Fruit fly (Drosophila melanogaster) whole organism, embryonic: Measurements from ENCODE around the gene syd.
A peak's percentile ranks its signal among the peaks of the same experiment; 100 is the strongest.

ENCODE experiments used
- Adf1 ChIP-seq: fragments of 200-800 bp; sonication (Bioruptor generic); IDR thresholded peaks from 2 replicates; pipeline ENCODE4 v1.3.6; 2022; ENCODE audit warnings: missing biosample characterization, missing genetic modification characterization
- Antp ChIP-seq: fragments of 200-800 bp; sonication (Bioruptor generic); optimal IDR thresholded peaks from 3 replicates; lab custom pipeline; 2016; ENCODE audit warnings: missing biosample characterization, missing genetic modification characterization
- Atf-2 ChIP-seq: fragments of 200-800 bp; sonication (Bioruptor generic); optimal IDR thresholded peaks from 2 replicates; lab custom pipeline; 2016; ENCODE audit warnings: missing biosample characterization, missing genetic modification characterization
- Bgb ChIP-seq: fragments of 200-800 bp; sonication (Bioruptor generic); IDR thresholded peaks from 2 replicates; pipeline ENCODE4 v1.3.6; 2022; ENCODE audit warnings: missing biosample characterization, missing genetic modification characterization; ENCODE audit not compliant: partially characterized antibody
- Bteb2 ChIP-seq: fragments of 200-800 bp; sonication (Bioruptor generic); optimal IDR thresholded peaks from 2 replicates; lab custom pipeline; 2016; ENCODE audit warnings: missing biosample characterization, missing genetic modification characterization
- CG10959 ChIP-seq: fragments of 200-800 bp; sonication (Bioruptor generic); IDR thresholded peaks from 2 replicates; pipeline ENCODE4 v1.3.6; 2022; ENCODE audit warnings: missing biosample characterization, missing genetic modification characterization
- CG11504 ChIP-seq: fragments of 200-800 bp; sonication (Bioruptor generic); optimal IDR thresholded peaks from 3 replicates; lab custom pipeline; 2019; ENCODE audit warnings: missing biosample characterization, mild to moderate bottlenecking, missing genetic modification characterization, moderate library complexity
- CG11723 ChIP-seq: fragments of 200-800 bp; sonication (Bioruptor generic); optimal IDR thresholded peaks from 2 replicates; lab custom pipeline; 2017; ENCODE audit warnings: missing biosample characterization, mild to moderate bottlenecking, missing genetic modification characterization
- CG13775 ChIP-seq: fragments of 200-800 bp; sonication (Bioruptor generic); optimal IDR thresholded peaks from 3 replicates; lab custom pipeline; 2017; ENCODE audit warnings: missing biosample characterization, mild to moderate bottlenecking, missing genetic modification characterization
- CG14441 ChIP-seq: fragments of 200-800 bp; sonication (Bioruptor generic); IDR thresholded peaks from 2 replicates; pipeline ENCODE4 v1.3.6; 2022; ENCODE audit warnings: missing biosample characterization, missing genetic modification characterization
- CG17802 ChIP-seq: fragments of 200-800 bp; sonication (Bioruptor generic); optimal IDR thresholded peaks from 2 replicates; lab custom pipeline; 2018; ENCODE audit warnings: missing biosample characterization, mild to moderate bottlenecking, missing genetic modification characterization, moderate library complexity
- CG1792 ChIP-seq: fragments of 200-800 bp; sonication (Bioruptor generic); optimal IDR thresholded peaks from 2 replicates; lab custom pipeline; 2016; ENCODE audit warnings: missing biosample characterization, missing genetic modification characterization
- CG18599 ChIP-seq: fragments of 200-800 bp; sonication (Bioruptor generic); optimal IDR thresholded peaks from 3 replicates; lab custom pipeline; 2017; ENCODE audit warnings: missing biosample characterization, missing genetic modification characterization, mild to moderate bottlenecking, moderate library complexity, missing genetic modification reagents
- CG3163 ChIP-seq: fragments of 200-800 bp; sonication (Bioruptor generic); optimal IDR thresholded peaks from 3 replicates; lab custom pipeline; 2016; ENCODE audit warnings: missing biosample characterization, missing genetic modification characterization
- CG42726 ChIP-seq: fragments of 200-800 bp; sonication (Bioruptor generic); IDR thresholded peaks from 2 replicates; pipeline ENCODE4 v1.3.6; 2022; ENCODE audit warnings: missing biosample characterization, missing genetic modification characterization; ENCODE audit not compliant: partially characterized antibody
- CG4707 ChIP-seq: fragments of 200-800 bp; sonication (Bioruptor generic); optimal IDR thresholded peaks from 2 replicates; lab custom pipeline; 2018; ENCODE audit warnings: missing biosample characterization, mild to moderate bottlenecking, missing genetic modification characterization, moderate library complexity
- CG6683 ChIP-seq: fragments of 200-800 bp; sonication (Bioruptor generic); optimal IDR thresholded peaks from 2 replicates; lab custom pipeline; 2017; ENCODE audit warnings: missing biosample characterization, mild to moderate bottlenecking, missing genetic modification characterization, missing genetic modification reagents
- CG7556 ChIP-seq: fragments of 200-800 bp; sonication (Bioruptor generic); optimal IDR thresholded peaks from 2 replicates; lab custom pipeline; 2017; ENCODE audit warnings: missing biosample characterization, mild to moderate bottlenecking, missing genetic modification characterization
- CG8765 ChIP-seq: fragments of 200-800 bp; sonication (Bioruptor generic); IDR thresholded peaks from 2 replicates; pipeline ENCODE4 v1.3.6; 2022; ENCODE audit warnings: missing biosample characterization, missing genetic modification characterization
- Dfd ChIP-seq, 2 experiments: fragments of >200 bp; optimal IDR thresholded peaks; 2 replicates each; lab custom pipeline; 2017; ENCODE audit warnings: missing biosample characterization in 2 of 2, missing genetic modification characterization in 2 of 2
- H2.0 ChIP-seq: fragments of 200-800 bp; sonication (Bioruptor generic); IDR thresholded peaks from 2 replicates; pipeline ENCODE4 v1.3.6; 2022; ENCODE audit warnings: missing biosample characterization, missing genetic modification characterization
- Lim3 ChIP-seq: fragments of 200-800 bp; sonication (Bioruptor generic); IDR thresholded peaks from 2 replicates; pipeline ENCODE4 v1.3.6; 2022; ENCODE audit warnings: missing biosample characterization, missing genetic modification characterization
- MTF-1 ChIP-seq: fragments of 200-800 bp; sonication (Bioruptor generic); optimal IDR thresholded peaks from 2 replicates; lab custom pipeline; 2018; ENCODE audit warnings: missing biosample characterization, mild to moderate bottlenecking, missing genetic modification characterization, borderline replicate concordance
- Meics ChIP-seq: fragments of 200-800 bp; sonication (Bioruptor generic); optimal IDR thresholded peaks from 2 replicates; lab custom pipeline; 2017; ENCODE audit warnings: missing biosample characterization, mild to moderate bottlenecking, missing genetic modification characterization
- Oli ChIP-seq: fragments of 200-800 bp; sonication (Bioruptor generic); optimal IDR thresholded peaks from 2 replicates; lab custom pipeline; 2018; ENCODE audit warnings: missing biosample characterization, mild to moderate bottlenecking, missing genetic modification characterization, moderate library complexity
- Pdp1 ChIP-seq, 2 experiments: fragments of 200-800 bp; sonication (Bioruptor generic); optimal IDR thresholded peaks; 3 replicates each; lab custom pipeline; 2016; ENCODE audit warnings: missing biosample characterization in 2 of 2, missing genetic modification characterization in 2 of 2, mild to moderate bottlenecking in 1 of 2, moderate library complexity in 1 of 2
- bsh ChIP-seq, 2 experiments: fragments of 200-800 bp; sonication (Bioruptor generic); optimal IDR thresholded peaks; 2 replicates each; lab custom pipeline; 2017 to 2018; ENCODE audit warnings: mild to moderate bottlenecking in 2 of 2, missing biosample characterization in 2 of 2, missing genetic modification characterization in 2 of 2, moderate library complexity in 1 of 2
- caup ChIP-seq: fragments of 200-800 bp; sonication (Bioruptor generic); optimal IDR thresholded peaks from 3 replicates; lab custom pipeline; 2017; ENCODE audit warnings: missing biosample characterization, mild to moderate bottlenecking, missing genetic modification characterization, moderate library complexity; ENCODE audit not compliant: severe bottlenecking
- croc ChIP-seq: fragments of 200-800 bp; sonication (Bioruptor generic); conservative IDR thresholded peaks from 3 replicates; pipeline ENCODE4 v1.3.6; 2022; ENCODE audit warnings: missing biosample characterization, missing genetic modification characterization
- dysf ChIP-seq: fragments of 200-800 bp; sonication (Bioruptor generic); IDR thresholded peaks from 3 replicates; pipeline ENCODE4 v1.3.6; 2022; ENCODE audit warnings: missing biosample characterization, missing genetic modification characterization
- esg ChIP-seq: fragments of 200-800 bp; sonication (Bioruptor generic); conservative IDR thresholded peaks from 2 replicates; pipeline ENCODE4 v1.3.6; 2022; ENCODE audit warnings: missing biosample characterization, missing genetic modification characterization
- her ChIP-seq: fragments of 200-800 bp; sonication (Bioruptor generic); optimal IDR thresholded peaks from 2 replicates; lab custom pipeline; 2016; ENCODE audit warnings: missing biosample characterization, missing genetic modification characterization
- hth ChIP-seq: fragments of >200 bp; optimal IDR thresholded peaks from 2 replicates; lab custom pipeline; 2017; ENCODE audit warnings: inconsistent platforms
- lola ChIP-seq, 3 experiments: fragments of >200 bp in 2 of 3; fragments of 200-800 bp in 1 of 3; sonication (Bioruptor generic) in 1 of 3; optimal IDR thresholded peaks; 2 replicates each; lab custom pipeline; 2017 to 2019; ENCODE audit warnings: missing biosample characterization in 3 of 3, missing genetic modification characterization in 3 of 3, mild to moderate bottlenecking in 1 of 3, moderate library complexity in 1 of 3
- odd ChIP-seq: fragments of 200-800 bp; sonication (Bioruptor generic); optimal IDR thresholded peaks from 2 replicates; lab custom pipeline; 2017; ENCODE audit warnings: missing biosample characterization, mild to moderate bottlenecking, missing genetic modification characterization
- phol ChIP-seq: fragments of 200-800 bp; sonication (Bioruptor generic); optimal IDR thresholded peaks from 3 replicates; lab custom pipeline; 2018; ENCODE audit warnings: missing biosample characterization, mild to moderate bottlenecking, missing genetic modification characterization, moderate library complexity
- prd ChIP-seq, 3 experiments: fragments of >200 bp in 2 of 3; fragments of 200-800 bp in 1 of 3; sonication (Bioruptor generic) in 1 of 3; optimal IDR thresholded peaks in 2 of 3; IDR thresholded peaks in 1 of 3; 2 replicates in 2 of 3; 3 replicates in 1 of 3; pipeline versions ENCODE4 v1.3.6 to Lab custom; 2017 to 2022; ENCODE audit warnings: missing biosample characterization in 1 of 3, missing genetic modification characterization in 1 of 3
- salm ChIP-seq: fragments of 200-800 bp; sonication (Bioruptor generic); optimal IDR thresholded peaks from 2 replicates; lab custom pipeline; 2018; ENCODE audit warnings: missing biosample characterization, mild to moderate bottlenecking, missing genetic modification characterization
- sd ChIP-seq: fragments of 200-800 bp; sonication (Bioruptor generic); optimal IDR thresholded peaks from 3 replicates; lab custom pipeline; 2018; ENCODE audit warnings: missing biosample characterization, mild to moderate bottlenecking, missing genetic modification characterization, moderate library complexity
- sens-2 ChIP-seq: fragments of 200-800 bp; sonication (Bioruptor generic); IDR thresholded peaks from 2 replicates; pipeline ENCODE4 v1.3.6; 2022; ENCODE audit warnings: missing biosample characterization, missing genetic modification characterization
- sima ChIP-seq: fragments of 200-800 bp; sonication (Bioruptor generic); optimal IDR thresholded peaks from 2 replicates; lab custom pipeline; 2016; ENCODE audit warnings: missing biosample characterization, missing genetic modification characterization
- sisA ChIP-seq: fragments of 200-800 bp; sonication (Bioruptor generic); IDR thresholded peaks from 2 replicates; pipeline ENCODE4 v1.3.6; 2022; ENCODE audit warnings: missing biosample characterization, missing genetic modification characterization
- sr ChIP-seq: fragments of 200-800 bp; sonication (Bioruptor generic); IDR thresholded peaks from 3 replicates; pipeline ENCODE4 v1.3.6; 2022; ENCODE audit warnings: missing biosample characterization, missing genetic modification characterization
- stc ChIP-seq: fragments of 200-800 bp; sonication (Bioruptor generic); IDR thresholded peaks from 2 replicates; pipeline ENCODE4 v1.3.6; 2022; ENCODE audit warnings: missing biosample characterization, missing genetic modification characterization
- sug ChIP-seq: fragments of 200-800 bp; optimal IDR thresholded peaks from 2 replicates; lab custom pipeline; 2019; ENCODE audit warnings: missing biosample characterization, mild to moderate bottlenecking, missing genetic modification characterization, moderate library complexity
- twi ChIP-seq: fragments of 200-800 bp; optimal IDR thresholded peaks from 2 replicates; lab custom pipeline; 2019; ENCODE audit warnings: missing biosample characterization, mild to moderate bottlenecking, missing genetic modification characterization, moderate library complexity
- tx ChIP-seq: fragments of 200-800 bp; sonication (Bioruptor generic); optimal IDR thresholded peaks from 2 replicates; lab custom pipeline; 2016; ENCODE audit warnings: missing biosample characterization, missing genetic modification characterization
- wdn ChIP-seq: fragments of 200-800 bp; sonication (Bioruptor generic); IDR thresholded peaks from 2 replicates; pipeline ENCODE4 v1.3.6; 2022; ENCODE audit warnings: missing biosample characterization, missing genetic modification characterization
- wek ChIP-seq: fragments of 200-800 bp; sonication (Bioruptor generic); optimal IDR thresholded peaks from 3 replicates; lab custom pipeline; 2018; ENCODE audit warnings: missing biosample characterization, mild to moderate bottlenecking, missing genetic modification characterization, moderate library complexity
- zen2 ChIP-seq: fragments of 200-800 bp; sonication (Bioruptor generic); IDR thresholded peaks from 3 replicates; pipeline ENCODE4 v1.3.6; 2022; ENCODE audit warnings: missing biosample characterization, missing genetic modification characterization; ENCODE audit not compliant: partially characterized antibody
- zfh2 ChIP-seq: fragments of 200-800 bp; sonication (Bioruptor generic); optimal IDR thresholded peaks from 2 replicates; lab custom pipeline; 2016; ENCODE audit warnings: missing biosample characterization, missing genetic modification characterization

syd gene

dm6 chr3L:7963549-7963948 is 27.6 kb upstream of the syd start (continued):
- 0 out of 2 replicates have a peak, but pooled peaks have one; percentile 6 for TF ChIP-seq sens-2
- TF ChIP-seq sima = no peak
- TF ChIP-seq esg (GFP tag; lab: Robert Waterston, UW) = no peak
- TF ChIP-seq CG11723 (GFP tag; lab: Kevin White, UChicago) = no peak
- no peak for TF ChIP-seq CG17802 (tag; lab: Kevin White, UChicago)
- no peak for TF ChIP-seq sug
- TF ChIP-seq Meics (GFP tag; lab: Kevin White, UChicago) = no peak
- no peak for TF ChIP-seq Bteb2 (GFP tag; lab: Kevin White, UChicago)
- TF ChIP-seq CG8765 = no peak
- peak; percentile 20 for TF ChIP-seq CG11504 (tag; lab: Kevin White, UChicago)
- no peak for TF ChIP-seq her (GFP tag; lab: Kevin White, UChicago)
- no peak for TF ChIP-seq sr (GFP tag; lab: Robert Waterston, UW)
- TF ChIP-seq CG10959 = 0 out of 2 replicates have a peak, but pooled peaks have one; percentile 15
- no peak for TF ChIP-seq wdn (GFP tag; lab: Robert Waterston, UW)
- no peak for TF ChIP-seq tx (GFP tag; lab: Kevin White, UChicago)
- no peak for TF ChIP-seq CG7556 (GFP tag; lab: Kevin White, UChicago)
- no peak for TF ChIP-seq zfh2 (GFP tag; lab: Kevin White, UChicago)
- TF ChIP-seq sisA = no peak
- TF ChIP-seq Antp (GFP tag; lab: Kevin White, UChicago) = no peak
- TF ChIP-seq odd (GFP tag; lab: Kevin White, UChicago) = no peak
- peak; percentile 17 for TF ChIP-seq Oli (tag; lab: Kevin White, UChicago)
- no peak for TF ChIP-seq hth (lab: Kevin White, UChicago)
- TF ChIP-seq Adf1 = no peak
- no peak for TF ChIP-seq H2.0 (GFP tag; lab: Robert Waterston, UW)
- peak; percentile 7 for TF ChIP-seq phol
- no peak for TF ChIP-seq prd (optimal IDR thresholded peaks at IDR 0.05; lab: Kevin White, UChicago)
- peak; percentile 50; the same call in 2 of the 3 replicates for TF ChIP-seq prd (GFP tag; IDR thresholded peaks at IDR 0.05; lab: Robert Waterston, UW)
- no peak for TF ChIP-seq CG14441 (GFP tag; lab: Robert Waterston, UW)

DNA sequence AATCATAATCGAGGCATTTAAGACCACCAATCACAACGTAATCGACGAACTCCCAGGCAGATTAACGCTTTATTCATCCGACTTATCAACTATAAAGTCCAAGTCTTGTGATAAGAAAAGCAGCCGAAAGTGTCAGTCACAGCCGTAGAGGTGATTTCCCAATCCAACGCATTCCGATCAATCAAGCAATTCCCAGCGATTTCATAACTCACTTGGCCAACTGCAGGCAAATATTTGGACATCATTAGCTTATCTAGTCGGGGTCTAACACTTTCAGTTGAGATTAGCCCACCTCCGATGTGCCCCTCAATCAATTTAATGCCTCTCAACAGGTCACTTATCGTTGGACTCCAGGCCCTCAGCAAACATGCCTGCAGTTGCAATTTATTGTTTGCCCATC is 27.1 kb upstream of the syd start:
- TF ChIP-seq MTF-1 (GFP tag; lab: Kevin White, UChicago) (no peak), sr (GFP tag; lab: Robert Waterston, UW) (no peak), caup (GFP tag; lab: Kevin White, UChicago) (no peak), CG13775 (GFP tag; lab: Kevin White, UChicago) (no peak), Lim3 (GFP tag; lab: Robert Waterston, UW) (0 out of 2 replicates have a peak, but pooled peaks have one; percentile 35), CG42726 (no peak), CG3163 (GFP tag; lab: Kevin White, UChicago) (no peak), Dfd (GFP tag; optimal IDR thresholded peaks at IDR 0.05; lab: Kevin White, UChicago) (no peak), twi (tag; lab: Kevin White, UChicago) (no peak), CG18599 (no peak), sd (peak; percentile 79), zen2 (GFP tag; lab: Robert Waterston, UW) (no peak), Atf-2 (no peak), bsh (GFP tag; optimal IDR thresholded peaks at IDR 0.05; lab: Kevin White, UChicago) (no peak), Pdp1 (GFP tag; optimal IDR thresholded peaks at IDR 0.05; lab: Kevin White, UChicago) (no peak), tx (GFP tag; lab: Kevin White, UChicago) (no peak), CG6683 (GFP tag; lab: Kevin White, UChicago) (no peak), Bgb (GFP tag; lab: Robert Waterston, UW) (no peak), dysf (GFP tag; lab: Robert Waterston, UW) (no peak), salm (tag; lab: Kevin White, UChicago) (no peak), lola (GFP tag; optimal IDR thresholded peaks at IDR 0.05; lab: Kevin White, UChicago) (no peak), croc (GFP tag; lab: Robert Waterston, UW) (no peak), CG4707 (GFP tag; lab: Kevin White, UChicago) (no peak), CG1792 (no peak), stc (no peak), wek (GFP tag; lab: Kevin White, UChicago) (no peak)
